ENCODE assay signal across 1 fruit fly cellular context in genomic region chr3R:26042131-26042885, dm6.
TF ChIP-seq lines count a peak whose summit lies in the region.

No protein-coding gene starts in this region.

TF ChIP-seq in whole organism, embryonic, 481 proteins besides CTCF, POLR2A, EP300 and RAD21 (continued from another document and continues in another):
- peak; percentile 97 for TF ChIP-seq Hsf (GFP tag; optimal IDR thresholded peaks at IDR 0.05; lab: Kevin White, UChicago)
- peak; percentile 93 for TF ChIP-seq CG6254 (GFP tag; optimal IDR thresholded peaks at IDR 0.05; lab: Kevin White, UChicago)
- peak; percentile 93 for TF ChIP-seq CG12744 (GFP tag; optimal IDR thresholded peaks at IDR 0.05; lab: Kevin White, UChicago)
- peak; percentile 89 for TF ChIP-seq CG31388 (GFP tag; optimal IDR thresholded peaks at IDR 0.05; lab: Kevin White, UChicago)
- no peak for TF ChIP-seq CG13287 (GFP tag; IDR thresholded peaks at IDR 0.05; lab: Robert Waterston, UW; ENCODE audit: partially characterized antibody)
- peak; percentile 94 for TF ChIP-seq BtbVII (GFP tag; optimal IDR thresholded peaks at IDR 0.05; lab: Kevin White, UChicago)
- peak; percentile 93 for TF ChIP-seq CG9215 (GFP tag; IDR thresholded peaks at IDR 0.05; lab: Robert Waterston, UW)
- peak; percentile 96 for TF ChIP-seq CG3281 (GFP tag; optimal IDR thresholded peaks at IDR 0.05; lab: Kevin White, UChicago)
- peak; percentile 96 for TF ChIP-seq CG13624 (GFP tag; optimal IDR thresholded peaks at IDR 0.05; lab: Kevin White, UChicago)
- TF ChIP-seq Atf3 (GFP tag; optimal IDR thresholded peaks at IDR 0.05; lab: Kevin White, UChicago) = peak; percentile 96
- peak; percentile 97 for TF ChIP-seq seq (GFP tag; IDR thresholded peaks at IDR 0.05; lab: Robert Waterston, UW)
- TF ChIP-seq so (GFP tag; IDR thresholded peaks at IDR 0.05; lab: Robert Waterston, UW) = peak; percentile 95
- TF ChIP-seq kay (GFP tag; optimal IDR thresholded peaks at IDR 0.05; lab: Kevin White, UChicago) = peak; percentile 90
- TF ChIP-seq CG16863 (GFP tag; optimal IDR thresholded peaks at IDR 0.05; lab: Kevin White, UChicago) = peak; percentile 96
- TF ChIP-seq hth (optimal IDR thresholded peaks at IDR 0.05; lab: Kevin White, UChicago) = no peak
- TF ChIP-seq tgo (GFP tag; IDR thresholded peaks at IDR 0.05; lab: Robert Waterston, UW) = peak; percentile 97
- TF ChIP-seq CG10654 (GFP tag; optimal IDR thresholded peaks at IDR 0.05; lab: Kevin White, UChicago) = peak; percentile 97
- TF ChIP-seq prd (optimal IDR thresholded peaks at IDR 0.05; lab: Kevin White, UChicago) = no peak
- TF ChIP-seq prd (GFP tag; IDR thresholded peaks at IDR 0.05; lab: Robert Waterston, UW) = peak; percentile 98
- peak; percentile 95 for TF ChIP-seq sim (GFP tag; IDR thresholded peaks at IDR 0.05; lab: Robert Waterston, UW)
- peak; percentile 53 for TF ChIP-seq ftz-f1 (GFP tag; optimal IDR thresholded peaks at IDR 0.05; lab: Kevin White, UChicago)
- TF ChIP-seq br (optimal IDR thresholded peaks at IDR 0.05; lab: Kevin White, UChicago) = no peak
- peak; percentile 97 for TF ChIP-seq stc (GFP tag; IDR thresholded peaks at IDR 0.05; lab: Robert Waterston, UW)
- TF ChIP-seq CG7839 (tag; optimal IDR thresholded peaks at IDR 0.05; lab: Kevin White, UChicago) = peak; percentile 96
- TF ChIP-seq CG15479 (GFP tag; optimal IDR thresholded peaks at IDR 0.05; lab: Kevin White, UChicago) = peak; percentile 78
- peak; percentile 82 for TF ChIP-seq CG10147 (GFP tag; optimal IDR thresholded peaks at IDR 0.05; lab: Kevin White, UChicago)
- no peak for TF ChIP-seq inv (GFP tag; IDR thresholded peaks at IDR 0.05; lab: Robert Waterston, UW; ENCODE audit: partially characterized antibody)
- peak; percentile 69 for TF ChIP-seq CG7271 (tag; optimal IDR thresholded peaks at IDR 0.05; lab: Kevin White, UChicago)
- TF ChIP-seq CG1529 (GFP tag; optimal IDR thresholded peaks at IDR 0.05; lab: Kevin White, UChicago) = peak; percentile 92
- peak; percentile 75 for TF ChIP-seq CG33557 (GFP tag; optimal IDR thresholded peaks at IDR 0.05; lab: Kevin White, UChicago)
- TF ChIP-seq CG8290 (GFP tag; optimal IDR thresholded peaks at IDR 0.05; lab: Kevin White, UChicago) = peak; percentile 94
- TF ChIP-seq CG8290 (tag; optimal IDR thresholded peaks at IDR 0.05; lab: Kevin White, UChicago) = peak; percentile 76 to 97
- peak; percentile 95 for TF ChIP-seq CG1602 (GFP tag; optimal IDR thresholded peaks at IDR 0.05; lab: Kevin White, UChicago)
- TF ChIP-seq CG4617 (GFP tag; optimal IDR thresholded peaks at IDR 0.05; lab: Kevin White, UChicago; ENCODE audit: borderline replicate concordance) = peak; percentile 97
- peak; percentile 96 for TF ChIP-seq CG3726 (GFP tag; IDR thresholded peaks at IDR 0.05; lab: Robert Waterston, UW)
- TF ChIP-seq CG6683 (GFP tag; optimal IDR thresholded peaks at IDR 0.05; lab: Kevin White, UChicago) = peak; percentile 87
- TF ChIP-seq dysf (GFP tag; IDR thresholded peaks at IDR 0.05; lab: Robert Waterston, UW) = peak; percentile 99
- TF ChIP-seq Hr39 (optimal IDR thresholded peaks at IDR 0.05; lab: Kevin White, UChicago) = no peak
- TF ChIP-seq cwo (GFP tag; optimal IDR thresholded peaks at IDR 0.05; lab: Kevin White, UChicago) = peak; percentile 94
- peak; percentile 96 for TF ChIP-seq CG5953 (GFP tag; IDR thresholded peaks at IDR 0.05; lab: Robert Waterston, UW)
- peak; percentile 85 for TF ChIP-seq C15 (GFP tag; IDR thresholded peaks at IDR 0.05; lab: Robert Waterston, UW)
- TF ChIP-seq ham (GFP tag; IDR thresholded peaks at IDR 0.05; lab: Robert Waterston, UW) = peak; percentile 89
- TF ChIP-seq CG4282 (GFP tag; optimal IDR thresholded peaks at IDR 0.05; lab: Kevin White, UChicago) = peak; percentile 94
- peak; percentile 86 for TF ChIP-seq Hand (GFP tag; optimal IDR thresholded peaks at IDR 0.05; lab: Kevin White, UChicago)
- TF ChIP-seq CG2875 (GFP tag; optimal IDR thresholded peaks at IDR 0.05; lab: Kevin White, UChicago) = peak; percentile 95
- TF ChIP-seq CG17361 (GFP tag; IDR thresholded peaks at IDR 0.05; lab: Robert Waterston, UW) = peak; percentile 97
- TF ChIP-seq CG6791 (GFP tag; IDR thresholded peaks at IDR 0.05; lab: Robert Waterston, UW; ENCODE audit: partially characterized antibody) = no peak
- peak; percentile 93 for TF ChIP-seq CG16815 (GFP tag; optimal IDR thresholded peaks at IDR 0.05; lab: Kevin White, UChicago)
- TF ChIP-seq Ada2b (GFP tag; IDR thresholded peaks at IDR 0.05; lab: Robert Waterston, UW) = peak; percentile 97
- TF ChIP-seq kah (GFP tag; optimal IDR thresholded peaks at IDR 0.05; lab: Kevin White, UChicago) = peak; percentile 79
- peak; percentile 93 for TF ChIP-seq gsb-n (tag; optimal IDR thresholded peaks at IDR 0.05; lab: Kevin White, UChicago)
- peak; percentile 97 for TF ChIP-seq disco-r (GFP tag; optimal IDR thresholded peaks at IDR 0.05; lab: Kevin White, UChicago)
- peak; percentile 95 for TF ChIP-seq ATbp (GFP tag; optimal IDR thresholded peaks at IDR 0.05; lab: Kevin White, UChicago)
- TF ChIP-seq E2f2 (GFP tag; IDR thresholded peaks at IDR 0.05; lab: Robert Waterston, UW) = peak; percentile 78
- TF ChIP-seq Lhr (GFP tag; optimal IDR thresholded peaks at IDR 0.05; lab: Kevin White, UChicago) = peak; percentile 88
- TF ChIP-seq run (tag; optimal IDR thresholded peaks at IDR 0.05; lab: Kevin White, UChicago) = peak; percentile 83
- peak in 1 of 2 experiments; percentile 82 for TF ChIP-seq Hr78 (GFP tag; optimal IDR thresholded peaks at IDR 0.05; lab: Kevin White, UChicago)
- TF ChIP-seq bowl (GFP tag; IDR thresholded peaks at IDR 0.05; lab: Robert Waterston, UW) = peak; percentile 88
- peak; percentile 88 for TF ChIP-seq cas (GFP tag; IDR thresholded peaks at IDR 0.05; lab: Robert Waterston, UW)
- no peak for TF ChIP-seq pros (GFP tag; optimal IDR thresholded peaks at IDR 0.05; lab: Kevin White, UChicago)
- TF ChIP-seq Med (GFP tag; lab: Kevin White, UChicago) = peak; percentile 100
- TF ChIP-seq Six4 (GFP tag; optimal IDR thresholded peaks at IDR 0.05; lab: Kevin White, UChicago) = peak; percentile 96
- TF ChIP-seq CG34422 (GFP tag; IDR thresholded peaks at IDR 0.05; lab: Robert Waterston, UW) = peak; percentile 98
- TF ChIP-seq CG4360 (GFP tag; IDR thresholded peaks at IDR 0.05; lab: Robert Waterston, UW) = peak; percentile 69
- TF ChIP-seq p53 (GFP tag; optimal IDR thresholded peaks at IDR 0.05; lab: Kevin White, UChicago) = peak; percentile 94
- peak; percentile 83 for TF ChIP-seq dan (GFP tag; IDR thresholded peaks at IDR 0.05; lab: Robert Waterston, UW)
- TF ChIP-seq dpn (GFP tag; optimal IDR thresholded peaks at IDR 0.05; lab: Kevin White, UChicago) = peak; percentile 98
- peak; percentile 77 for TF ChIP-seq Neu2 (GFP tag; optimal IDR thresholded peaks at IDR 0.05; lab: Kevin White, UChicago; ENCODE audit: borderline replicate concordance)
- peak in 1 of 3 experiments; percentile 92 for TF ChIP-seq lola (GFP tag; optimal IDR thresholded peaks at IDR 0.05; lab: Kevin White, UChicago)
- TF ChIP-seq Hmr (GFP tag; optimal IDR thresholded peaks at IDR 0.05; lab: Kevin White, UChicago) = peak; percentile 97
- no peak for TF ChIP-seq CG13894 (tag; optimal IDR thresholded peaks at IDR 0.05; lab: Kevin White, UChicago)
- peak; percentile 96 for TF ChIP-seq Mrtf (GFP tag; IDR thresholded peaks at IDR 0.05; lab: Robert Waterston, UW)
- TF ChIP-seq Hey (tag; optimal IDR thresholded peaks at IDR 0.05; lab: Kevin White, UChicago) = peak; percentile 81
- peak; percentile 55 for TF ChIP-seq stwl (tag; optimal IDR thresholded peaks at IDR 0.05; lab: Kevin White, UChicago)
- TF ChIP-seq bbx (GFP tag; IDR thresholded peaks at IDR 0.05; lab: Robert Waterston, UW; ENCODE audit: partially characterized antibody) = no peak
- peak; percentile 97 for TF ChIP-seq mam (GFP tag; optimal IDR thresholded peaks at IDR 0.05; lab: Kevin White, UChicago)
- peak; percentile 98 for TF ChIP-seq Gug (GFP tag; IDR thresholded peaks at IDR 0.05; lab: Robert Waterston, UW)
- 0 out of 2 replicates have a peak, but pooled peaks have one; percentile 35 for TF ChIP-seq Dref (GFP tag; IDR thresholded peaks at IDR 0.05; lab: Robert Waterston, UW)
- TF ChIP-seq fd3F (GFP tag; optimal IDR thresholded peaks at IDR 0.05; lab: Kevin White, UChicago) = peak; percentile 89
- peak; percentile 97 for TF ChIP-seq CG14014 (GFP tag; IDR thresholded peaks at IDR 0.05; lab: Robert Waterston, UW)
- TF ChIP-seq D19B (GFP tag; optimal IDR thresholded peaks at IDR 0.05; lab: Kevin White, UChicago) = peak; percentile 88
- TF ChIP-seq gem (tag; optimal IDR thresholded peaks at IDR 0.05; lab: Kevin White, UChicago) = peak; percentile 97
- peak; percentile 97 for TF ChIP-seq CG33213 (GFP tag; optimal IDR thresholded peaks at IDR 0.05; lab: Kevin White, UChicago)
- peak; percentile 87 for TF ChIP-seq trem (tag; optimal IDR thresholded peaks at IDR 0.05; lab: Kevin White, UChicago)
- peak; percentile 89 for TF ChIP-seq CG17802 (tag; optimal IDR thresholded peaks at IDR 0.05; lab: Kevin White, UChicago)
- TF ChIP-seq toy (GFP tag; IDR thresholded peaks at IDR 0.05; lab: Robert Waterston, UW) = peak; percentile 87
- TF ChIP-seq CG17568 (GFP tag; optimal IDR thresholded peaks at IDR 0.05; lab: Kevin White, UChicago) = peak; percentile 93
- peak; percentile 98 for TF ChIP-seq CG1603 (tag; optimal IDR thresholded peaks at IDR 0.05; lab: Kevin White, UChicago)
- peak; percentile 96 for TF ChIP-seq CG30431 (GFP tag; optimal IDR thresholded peaks at IDR 0.05; lab: Kevin White, UChicago)
- TF ChIP-seq cato (GFP tag; optimal IDR thresholded peaks at IDR 0.05; lab: Kevin White, UChicago; ENCODE audit: borderline replicate concordance) = peak; percentile 93
- peak; percentile 95 for TF ChIP-seq Mad (GFP tag; optimal IDR thresholded peaks at IDR 0.05; lab: Kevin White, UChicago)
- peak; percentile 96 for TF ChIP-seq CG12942 (GFP tag; optimal IDR thresholded peaks at IDR 0.05; lab: Kevin White, UChicago)
- peak; percentile 94 for TF ChIP-seq CG3065 (GFP tag; optimal IDR thresholded peaks at IDR 0.05; lab: Kevin White, UChicago)
- TF ChIP-seq CG11085 (GFP tag; IDR thresholded peaks at IDR 0.05; lab: Robert Waterston, UW) = peak; percentile 93
- TF ChIP-seq CG3407 (GFP tag; optimal IDR thresholded peaks at IDR 0.05; lab: Kevin White, UChicago) = peak; percentile 94
- TF ChIP-seq CG3995 (GFP tag; optimal IDR thresholded peaks at IDR 0.05; lab: Kevin White, UChicago) = peak; percentile 83
- no peak for TF ChIP-seq lov (optimal IDR thresholded peaks at IDR 0.05; lab: Kevin White, UChicago)
- peak; percentile 91 for TF ChIP-seq lov (GFP tag; IDR thresholded peaks at IDR 0.05; lab: Robert Waterston, UW)
- peak; percentile 91 for TF ChIP-seq Bdp1 (GFP tag; optimal IDR thresholded peaks at IDR 0.05; lab: Kevin White, UChicago)
- TF ChIP-seq jumu (GFP tag; optimal IDR thresholded peaks at IDR 0.05; lab: Kevin White, UChicago) = peak; percentile 97
- TF ChIP-seq croc (GFP tag; conservative IDR thresholded peaks at IDR 0.05; lab: Robert Waterston, UW) = peak; percentile 87
- TF ChIP-seq dati (GFP tag; IDR thresholded peaks at IDR 0.05; lab: Robert Waterston, UW) = peak; percentile 93
- TF ChIP-seq CG6272 (GFP tag; IDR thresholded peaks at IDR 0.05; lab: Robert Waterston, UW) = peak; percentile 94
- TF ChIP-seq da (GFP tag; optimal IDR thresholded peaks at IDR 0.05; lab: Kevin White, UChicago) = peak; percentile 94
- TF ChIP-seq Dfd (GFP tag; optimal IDR thresholded peaks at IDR 0.05; lab: Kevin White, UChicago) = peak in 1 of 2 experiments; percentile 13
- peak; percentile 87 for TF ChIP-seq CG15601 (tag; optimal IDR thresholded peaks at IDR 0.05; lab: Kevin White, UChicago)
- TF ChIP-seq nerfin-1 (tag; optimal IDR thresholded peaks at IDR 0.05; lab: Kevin White, UChicago) = peak; percentile 84
- TF ChIP-seq HmgD (GFP tag; optimal IDR thresholded peaks at IDR 0.05; lab: Kevin White, UChicago) = peak; percentile 96
- peak; percentile 96 for TF ChIP-seq crc (GFP tag; optimal IDR thresholded peaks at IDR 0.05; lab: Kevin White, UChicago)
- peak; percentile 95 for TF ChIP-seq CG14667 (GFP tag; IDR thresholded peaks at IDR 0.05; lab: Robert Waterston, UW)
- TF ChIP-seq z (GFP tag; IDR thresholded peaks at IDR 0.05; lab: Robert Waterston, UW) = peak; percentile 72; the same call in 2 of the 3 replicates
- peak; percentile 97 for TF ChIP-seq otp (GFP tag; IDR thresholded peaks at IDR 0.05; lab: Robert Waterston, UW)
- peak; percentile 86 for TF ChIP-seq CG15514 (GFP tag; optimal IDR thresholded peaks at IDR 0.05; lab: Kevin White, UChicago)
- no peak for TF ChIP-seq hkb (optimal IDR thresholded peaks at IDR 0.05; lab: Kevin White, UChicago)
- TF ChIP-seq hkb (GFP tag; IDR thresholded peaks at IDR 0.05; lab: Robert Waterston, UW) = peak; percentile 98
- TF ChIP-seq Gsc (GFP tag; IDR thresholded peaks at IDR 0.05; lab: Robert Waterston, UW) = peak; percentile 90
- TF ChIP-seq CG2120 (GFP tag; optimal IDR thresholded peaks at IDR 0.05; lab: Kevin White, UChicago) = peak; percentile 98
- TF ChIP-seq CG8388 (GFP tag; optimal IDR thresholded peaks at IDR 0.05; lab: Kevin White, UChicago) = peak; percentile 95
- TF ChIP-seq CG9609 (GFP tag; optimal IDR thresholded peaks at IDR 0.05; lab: Kevin White, UChicago) = peak; percentile 97
- peak; percentile 97 for TF ChIP-seq CG9727 (GFP tag; optimal IDR thresholded peaks at IDR 0.05; lab: Kevin White, UChicago)
- no peak for TF ChIP-seq HLHmδ (GFP tag; optimal IDR thresholded peaks at IDR 0.05; lab: Kevin White, UChicago)
- TF ChIP-seq CG8359 (GFP tag; optimal IDR thresholded peaks at IDR 0.05; lab: Kevin White, UChicago; ENCODE audit: borderline replicate concordance) = peak; percentile 86
- TF ChIP-seq caup (GFP tag; optimal IDR thresholded peaks at IDR 0.05; lab: Kevin White, UChicago; ENCODE audit: severe bottlenecking) = peak; percentile 96
- peak; percentile 71 for TF ChIP-seq CG17912 (GFP tag; optimal IDR thresholded peaks at IDR 0.05; lab: Kevin White, UChicago)
- peak; percentile 96 for TF ChIP-seq sob (GFP tag; IDR thresholded peaks at IDR 0.05; lab: Robert Waterston, UW)
- TF ChIP-seq gt (GFP tag; IDR thresholded peaks at IDR 0.05; lab: Robert Waterston, UW) = peak; percentile 84
- TF ChIP-seq CG43689 (GFP tag; IDR thresholded peaks at IDR 0.05; lab: Robert Waterston, UW) = peak; percentile 95
- TF ChIP-seq Hmx (GFP tag; optimal IDR thresholded peaks at IDR 0.05; lab: Kevin White, UChicago) = peak; percentile 77
- TF ChIP-seq Nf-YA (GFP tag; IDR thresholded peaks at IDR 0.05; lab: Robert Waterston, UW) = peak; percentile 91
- TF ChIP-seq CG30020 (tag; optimal IDR thresholded peaks at IDR 0.05; lab: Kevin White, UChicago) = peak; percentile 58
- TF ChIP-seq D19A (tag; optimal IDR thresholded peaks at IDR 0.05; lab: Kevin White, UChicago) = peak; percentile 86
